Worm (Caenorhabditis elegans) whole organism, early embryonic: ENCODE measurements around the gene F55H2.5.

Experiments used
- F13C5.2 ChIP-seq: sonication (generic microtip); optimal IDR thresholded peaks from 2 replicates; lab custom pipeline; 2017; ENCODE audit warnings: mild to moderate bottlenecking, missing genetic modification characterization, inconsistent platforms, missing compliant biosample characterization
- aly-1 ChIP-seq: sonication (generic microtip); optimal IDR thresholded peaks from 2 replicates; lab custom pipeline; 2016; ENCODE audit warnings: missing genetic modification characterization, missing compliant biosample characterization
- ama-1 ChIP-seq: fragments of 150-350 bp; optimal IDR thresholded peaks from 2 replicates; lab custom pipeline; 2014
- ceh-36 ChIP-seq: sonication (generic microtip); optimal IDR thresholded peaks from 2 replicates; lab custom pipeline; 2016; ENCODE audit warnings: missing genetic modification characterization, inconsistent platforms, missing compliant biosample characterization
- flt-1 ChIP-seq: fragments of 200-800 bp; sonication (Bioruptor generic); IDR thresholded peaks from 2 replicates; pipeline ENCODE4 v1.3.6; 2022; ENCODE audit warnings: missing genetic modification characterization, missing compliant biosample characterization
- hmbx-1 ChIP-seq: sonication (generic microtip); optimal IDR thresholded peaks from 2 replicates; lab custom pipeline; 2016; ENCODE audit warnings: mild to moderate bottlenecking, missing genetic modification characterization, missing compliant biosample characterization
- pes-1 ChIP-seq: fragments of 200-800 bp; sonication (Bioruptor generic); IDR thresholded peaks from 2 replicates; pipeline ENCODE4 v1.3.6; 2022; ENCODE audit warnings: missing genetic modification reagents, missing genetic modification characterization, missing compliant biosample characterization
- tbx-11 ChIP-seq: fragments of 200-800 bp; sonication (Bioruptor generic); IDR thresholded peaks from 2 replicates; pipeline ENCODE4 v1.3.6; 2022; ENCODE audit warnings: missing genetic modification characterization, missing compliant biosample characterization
- tra-4 ChIP-seq: sonication (generic microtip); optimal IDR thresholded peaks from 2 replicates; lab custom pipeline; 2017; ENCODE audit warnings: missing genetic modification characterization, missing compliant biosample characterization

ce11 chrIII:9544125-9544524 lies 32.9 kb downstream of the F55H2.5 start, which contains the start of gene ZK1098.9:
- TF ChIP-seq tbx-11 (GFP tag; lab: Robert Waterston, UW) = no peak
- TF ChIP-seq tra-4 = no peak
- no peak for TF ChIP-seq aly-1 (tag; lab: Kevin White, UChicago)
- TF ChIP-seq ceh-36 (tag; lab: Kevin White, UChicago) = no peak
- no peak for TF ChIP-seq ama-1 (lab: Kevin White, UChicago)
- no peak for TF ChIP-seq pes-1 (GFP tag; lab: Robert Waterston, UW)
- TF ChIP-seq hmbx-1 (tag; lab: Kevin White, UChicago) = no peak
- no peak for TF ChIP-seq F13C5.2 (tag; lab: Kevin White, UChicago)
- TF ChIP-seq flt-1 = no peak
